Fruit fly (Drosophila melanogaster) whole organism, embryonic: ENCODE measurements around the gene CG14020.
A peak's percentile ranks its signal among the peaks of the same experiment; 100 is the strongest.

ENCODE experiments used
- C15 ChIP-seq: fragments of 200-800 bp; sonication (Bioruptor generic); IDR thresholded peaks from 3 replicates; pipeline ENCODE4 v1.3.6; 2022; ENCODE audit warnings: missing biosample characterization, missing genetic modification characterization
- CG10366 ChIP-seq: fragments of 200-800 bp; sonication (Bioruptor generic); IDR thresholded peaks from 2 replicates; pipeline ENCODE4 v1.3.6; 2022; ENCODE audit warnings: missing biosample characterization, missing genetic modification characterization
- CG10959 ChIP-seq: fragments of 200-800 bp; sonication (Bioruptor generic); IDR thresholded peaks from 2 replicates; pipeline ENCODE4 v1.3.6; 2022; ENCODE audit warnings: missing biosample characterization, missing genetic modification characterization
- CG12391 ChIP-seq: fragments of 200-800 bp; sonication (Bioruptor generic); optimal IDR thresholded peaks from 3 replicates; lab custom pipeline; 2018; ENCODE audit warnings: missing biosample characterization, mild to moderate bottlenecking, missing genetic modification characterization, moderate library complexity
- CG13424 ChIP-seq: fragments of 200-800 bp; sonication (Bioruptor generic); optimal IDR thresholded peaks from 2 replicates; lab custom pipeline; 2019; ENCODE audit warnings: missing biosample characterization, mild to moderate bottlenecking, missing genetic modification characterization, moderate library complexity
- CG14014 ChIP-seq: fragments of 200-800 bp; sonication (Bioruptor generic); IDR thresholded peaks from 2 replicates; pipeline ENCODE4 v1.3.6; 2022; ENCODE audit warnings: missing biosample characterization, missing genetic modification characterization
- CG15011 ChIP-seq: fragments of 200-800 bp; sonication (Bioruptor generic); optimal IDR thresholded peaks from 3 replicates; lab custom pipeline; 2018; ENCODE audit warnings: missing biosample characterization, mild to moderate bottlenecking, missing genetic modification characterization
- CG16779 ChIP-seq: fragments of 200-800 bp; sonication (Bioruptor generic); IDR thresholded peaks from 2 replicates; pipeline ENCODE4 v1.3.6; 2022; ENCODE audit warnings: missing biosample characterization, missing genetic modification characterization
- CG30431 ChIP-seq: fragments of 200-800 bp; sonication (Bioruptor generic); optimal IDR thresholded peaks from 2 replicates; lab custom pipeline; 2017; ENCODE audit warnings: missing biosample characterization, missing genetic modification characterization
- CG31224 ChIP-seq: fragments of 200-800 bp; sonication (Bioruptor generic); IDR thresholded peaks from 2 replicates; pipeline ENCODE4 v1.3.6; 2022; ENCODE audit warnings: missing biosample characterization, missing genetic modification characterization
- CG4360 ChIP-seq: fragments of 200-800 bp; sonication (Bioruptor generic); IDR thresholded peaks from 2 replicates; pipeline ENCODE4 v1.3.6; 2022; ENCODE audit warnings: missing biosample characterization, missing genetic modification characterization
- CG4854 ChIP-seq: fragments of 200-800 bp; sonication (Bioruptor generic); optimal IDR thresholded peaks from 2 replicates; lab custom pipeline; 2016; ENCODE audit warnings: missing biosample characterization, missing genetic modification characterization, inconsistent platforms
- CG6683 ChIP-seq: fragments of 200-800 bp; sonication (Bioruptor generic); optimal IDR thresholded peaks from 2 replicates; lab custom pipeline; 2017; ENCODE audit warnings: missing biosample characterization, mild to moderate bottlenecking, missing genetic modification characterization, missing genetic modification reagents
- CG7556 ChIP-seq: fragments of 200-800 bp; sonication (Bioruptor generic); optimal IDR thresholded peaks from 2 replicates; lab custom pipeline; 2017; ENCODE audit warnings: missing biosample characterization, mild to moderate bottlenecking, missing genetic modification characterization
- CG7839 ChIP-seq: fragments of 200-800 bp; sonication (Bioruptor generic); optimal IDR thresholded peaks from 3 replicates; lab custom pipeline; 2018; ENCODE audit warnings: missing biosample characterization, mild to moderate bottlenecking, missing genetic modification characterization, moderate library complexity
- CG7987 ChIP-seq: fragments of 200-800 bp; sonication (Bioruptor generic); optimal IDR thresholded peaks from 2 replicates; lab custom pipeline; 2018; ENCODE audit warnings: missing biosample characterization, mild to moderate bottlenecking, missing genetic modification characterization, moderate library complexity
- CG8944 ChIP-seq: fragments of 200-800 bp; sonication (Bioruptor generic); optimal IDR thresholded peaks from 3 replicates; lab custom pipeline; 2016; ENCODE audit warnings: missing biosample characterization, missing genetic modification characterization
- CG9215 ChIP-seq: fragments of 200-800 bp; sonication (Bioruptor generic); IDR thresholded peaks from 2 replicates; pipeline ENCODE4 v1.3.6; 2022; ENCODE audit warnings: missing biosample characterization, missing genetic modification characterization
- D ChIP-seq, 2 experiments: fragments of 200-800 bp in 1 of 2; fragments of >200 bp in 1 of 2; sonication (Bioruptor generic) in 1 of 2; optimal IDR thresholded peaks; 2 replicates in 1 of 2; 3 replicates in 1 of 2; lab custom pipeline; 2017; ENCODE audit warnings: mild to moderate bottlenecking in 1 of 2, missing biosample characterization in 1 of 2, missing genetic modification characterization in 1 of 2, missing genetic modification reagents in 1 of 2
- Ets65A ChIP-seq: fragments of 200-800 bp; sonication (Bioruptor generic); peaks from one replicate; lab custom pipeline; 2016; ENCODE audit warnings: missing biosample characterization, missing genetic modification characterization
- Fer1 ChIP-seq: fragments of 200-800 bp; sonication (Bioruptor generic); optimal IDR thresholded peaks from 2 replicates; lab custom pipeline; 2017; ENCODE audit warnings: missing biosample characterization, mild to moderate bottlenecking, missing genetic modification characterization
- Gsc ChIP-seq: fragments of 200-800 bp; sonication (Bioruptor generic); IDR thresholded peaks from 2 replicates; pipeline ENCODE4 v1.3.6; 2022; ENCODE audit warnings: missing biosample characterization, missing genetic modification characterization
- HmgZ ChIP-seq: fragments of 200-800 bp; sonication (Bioruptor generic); optimal IDR thresholded peaks from 2 replicates; lab custom pipeline; 2018; ENCODE audit warnings: missing biosample characterization, mild to moderate bottlenecking, missing genetic modification characterization
- Mrtf ChIP-seq: fragments of 200-800 bp; sonication (Bioruptor generic); IDR thresholded peaks from 3 replicates; pipeline ENCODE4 v1.3.6; 2022; ENCODE audit warnings: missing biosample characterization, missing genetic modification characterization
- PHDP ChIP-seq: fragments of 200-800 bp; sonication (Bioruptor generic); optimal IDR thresholded peaks from 3 replicates; lab custom pipeline; 2018; ENCODE audit warnings: missing biosample characterization, mild to moderate bottlenecking, missing genetic modification characterization, moderate library complexity
- Pdp1 ChIP-seq, 2 experiments: fragments of 200-800 bp; sonication (Bioruptor generic); optimal IDR thresholded peaks; 3 replicates each; lab custom pipeline; 2016; ENCODE audit warnings: missing biosample characterization in 2 of 2, missing genetic modification characterization in 2 of 2, mild to moderate bottlenecking in 1 of 2, moderate library complexity in 1 of 2
- Taf1 ChIP-seq: fragments of 200-800 bp; sonication (Bioruptor generic); IDR thresholded peaks from 2 replicates; pipeline ENCODE4 v1.3.6; 2022; ENCODE audit warnings: missing biosample characterization, missing genetic modification characterization
- Xrp1 ChIP-seq: fragments of 200-800 bp; sonication (Bioruptor generic); IDR thresholded peaks from 2 replicates; pipeline ENCODE4 v1.3.6; 2022; ENCODE audit warnings: missing biosample characterization, missing genetic modification characterization
- ab ChIP-seq: fragments of 200-800 bp; sonication (Bioruptor generic); optimal IDR thresholded peaks from 2 replicates; lab custom pipeline; 2016; ENCODE audit warnings: missing biosample characterization, missing genetic modification characterization
- ara ChIP-seq: fragments of 200-800 bp; sonication (Bioruptor generic); IDR thresholded peaks from 2 replicates; pipeline ENCODE4 v1.3.6; 2022; ENCODE audit warnings: missing biosample characterization, missing genetic modification characterization
- bbx ChIP-seq: fragments of 200-800 bp; sonication (Bioruptor generic); IDR thresholded peaks from 2 replicates; pipeline ENCODE4 v1.3.6; 2022; ENCODE audit warnings: missing biosample characterization, missing genetic modification characterization; ENCODE audit not compliant: partially characterized antibody
- cas ChIP-seq: fragments of 200-800 bp; sonication (Bioruptor generic); IDR thresholded peaks from 2 replicates; pipeline ENCODE4 v1.3.6; 2022; ENCODE audit warnings: missing biosample characterization, missing genetic modification characterization
- corto ChIP-seq: fragments of 200-800 bp; sonication (Bioruptor generic); optimal IDR thresholded peaks from 2 replicates; lab custom pipeline; 2016; ENCODE audit warnings: missing biosample characterization, mild to moderate bottlenecking, missing genetic modification characterization, moderate library complexity
- dmrt11E ChIP-seq: fragments of 200-800 bp; sonication (Bioruptor generic); optimal IDR thresholded peaks from 3 replicates; lab custom pipeline; 2018; ENCODE audit warnings: missing biosample characterization, mild to moderate bottlenecking, missing genetic modification characterization, moderate library complexity
- esg ChIP-seq: fragments of 200-800 bp; sonication (Bioruptor generic); conservative IDR thresholded peaks from 2 replicates; pipeline ENCODE4 v1.3.6; 2022; ENCODE audit warnings: missing biosample characterization, missing genetic modification characterization
- gce ChIP-seq: fragments of 200-800 bp; sonication (Bioruptor generic); IDR thresholded peaks from 3 replicates; pipeline ENCODE4 v1.3.6; 2022; ENCODE audit warnings: missing biosample characterization, missing genetic modification characterization
- grn ChIP-seq: fragments of 200-800 bp; sonication (Bioruptor generic); optimal IDR thresholded peaks from 3 replicates; lab custom pipeline; 2017; ENCODE audit warnings: missing biosample characterization, missing genetic modification characterization
- ham ChIP-seq: fragments of 200-800 bp; sonication (Bioruptor generic); IDR thresholded peaks from 2 replicates; pipeline ENCODE4 v1.3.6; 2022; ENCODE audit warnings: missing biosample characterization, missing genetic modification characterization
- ken ChIP-seq: fragments of 200-800 bp; sonication (Bioruptor generic); IDR thresholded peaks from 3 replicates; pipeline ENCODE4 v1.3.6; 2022; ENCODE audit warnings: missing biosample characterization, missing genetic modification characterization
- klu ChIP-seq: fragments of 200-800 bp; sonication (Bioruptor generic); IDR thresholded peaks from 2 replicates; pipeline ENCODE4 v1.3.6; 2022; ENCODE audit warnings: missing biosample characterization, missing genetic modification characterization
- lbe ChIP-seq: fragments of 200-800 bp; sonication (Bioruptor generic); optimal IDR thresholded peaks from 2 replicates; lab custom pipeline; 2016; ENCODE audit warnings: missing biosample characterization, mild to moderate bottlenecking, missing genetic modification characterization
- p53 ChIP-seq: fragments of 200-800 bp; sonication (Bioruptor generic); optimal IDR thresholded peaks from 2 replicates; lab custom pipeline; 2016; ENCODE audit warnings: missing biosample characterization, missing genetic modification characterization
- prd ChIP-seq, 3 experiments: fragments of >200 bp in 2 of 3; fragments of 200-800 bp in 1 of 3; sonication (Bioruptor generic) in 1 of 3; optimal IDR thresholded peaks in 2 of 3; IDR thresholded peaks in 1 of 3; 2 replicates in 2 of 3; 3 replicates in 1 of 3; pipeline versions ENCODE4 v1.3.6 to Lab custom; 2017 to 2022; ENCODE audit warnings: missing biosample characterization in 1 of 3, missing genetic modification characterization in 1 of 3
- pzg ChIP-seq: fragments of 200-800 bp; sonication (Bioruptor generic); optimal IDR thresholded peaks from 3 replicates; lab custom pipeline; 2018; ENCODE audit warnings: missing biosample characterization, mild to moderate bottlenecking, missing genetic modification characterization, moderate library complexity
- sna ChIP-seq: fragments of 200-800 bp; sonication (Bioruptor generic); IDR thresholded peaks from 2 replicates; pipeline ENCODE4 v1.3.6; 2022; ENCODE audit warnings: missing biosample characterization, missing genetic modification characterization; ENCODE audit not compliant: partially characterized antibody
- so ChIP-seq: fragments of 200-800 bp; sonication (Bioruptor generic); IDR thresholded peaks from 3 replicates; pipeline ENCODE4 v1.3.6; 2022; ENCODE audit warnings: missing biosample characterization, missing genetic modification characterization
- ttk ChIP-seq: fragments of 200-800 bp; sonication (Bioruptor generic); IDR thresholded peaks from 2 replicates; pipeline ENCODE4 v2.1.2; 2022; ENCODE audit warnings: missing biosample characterization, missing genetic modification characterization
- unpg ChIP-seq: fragments of 200-800 bp; sonication (Bioruptor generic); optimal IDR thresholded peaks from 3 replicates; lab custom pipeline; 2018; ENCODE audit warnings: missing biosample characterization, mild to moderate bottlenecking, missing genetic modification characterization, moderate library complexity
- zfh1 ChIP-seq: fragments of 200-800 bp; sonication (Bioruptor generic); IDR thresholded peaks from 3 replicates; pipeline ENCODE4 v1.3.6; 2022; ENCODE audit warnings: missing biosample characterization, missing genetic modification characterization

CG14020 gene

DNA sequence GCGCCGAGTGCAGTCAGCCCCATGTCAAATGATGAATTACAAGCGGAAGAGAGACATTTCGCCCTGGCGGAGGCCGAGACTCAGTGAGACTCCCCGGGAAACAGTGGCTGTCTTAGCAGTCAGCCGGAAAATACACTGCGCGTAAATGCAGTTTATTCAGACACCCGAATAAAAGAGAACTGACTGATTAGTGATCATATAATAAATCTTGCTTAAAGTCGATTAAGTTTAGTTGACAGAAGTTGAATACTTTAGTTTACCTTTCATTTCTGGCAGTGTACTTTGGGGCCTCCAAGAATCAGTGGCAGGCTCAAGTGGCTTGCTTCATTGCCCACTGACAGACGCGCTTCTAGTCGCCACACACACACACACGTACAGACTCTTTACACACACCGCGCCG is 26.3 kb upstream of the CG14020 start (continued):
- TF ChIP-seq Taf1 (GFP tag; lab: Robert Waterston, UW) (no peak), HmgZ (tag; lab: Kevin White, UChicago) (no peak), CG12391 (tag; lab: Kevin White, UChicago) (peak; percentile 26), CG10959 (GFP tag; lab: Robert Waterston, UW) (0 out of 2 replicates have a peak, but pooled peaks have one; percentile 27), CG15011 (GFP tag; lab: Kevin White, UChicago) (no peak), CG30431 (GFP tag; lab: Kevin White, UChicago) (no peak), dmrt11E (peak; percentile 62), sna (GFP tag; lab: Robert Waterston, UW) (no peak), CG4360 (GFP tag; lab: Robert Waterston, UW) (no peak), CG7839 (tag; lab: Kevin White, UChicago) (peak; percentile 21), CG9215 (GFP tag; lab: Robert Waterston, UW) (no peak), CG13424 (tag; lab: Kevin White, UChicago) (no peak), bbx (GFP tag; lab: Robert Waterston, UW) (no peak), cas (no peak), unpg (GFP tag; lab: Kevin White, UChicago) (peak; percentile 18), pzg (GFP tag; lab: Kevin White, UChicago) (no peak), CG14014 (GFP tag; lab: Robert Waterston, UW) (no peak), CG4854 (GFP tag; lab: Kevin White, UChicago) (no peak), Pdp1 (GFP tag; optimal IDR thresholded peaks at IDR 0.05; lab: Kevin White, UChicago) (peak in 1 of 2 experiments; percentile 17), zfh1 (GFP tag; lab: Robert Waterston, UW) (peak; percentile 74; the same call in 2 of the 3 replicates), CG10366 (0 out of 2 replicates have a peak, but pooled peaks have one; percentile 29), ttk (0 out of 2 replicates have a peak, but pooled peaks have one; percentile 18), esg (GFP tag; lab: Robert Waterston, UW) (peak; percentile 15; the same call in 1 of the 2 replicates), so (GFP tag; lab: Robert Waterston, UW) (no peak), CG8944 (GFP tag; lab: Kevin White, UChicago) (no peak), D (optimal IDR thresholded peaks at IDR 0.05; lab: Kevin White, UChicago) (no peak), D (GFP tag; optimal IDR thresholded peaks at IDR 0.05; lab: Kevin White, UChicago) (peak; percentile 9), ham (no peak)

DNA sequence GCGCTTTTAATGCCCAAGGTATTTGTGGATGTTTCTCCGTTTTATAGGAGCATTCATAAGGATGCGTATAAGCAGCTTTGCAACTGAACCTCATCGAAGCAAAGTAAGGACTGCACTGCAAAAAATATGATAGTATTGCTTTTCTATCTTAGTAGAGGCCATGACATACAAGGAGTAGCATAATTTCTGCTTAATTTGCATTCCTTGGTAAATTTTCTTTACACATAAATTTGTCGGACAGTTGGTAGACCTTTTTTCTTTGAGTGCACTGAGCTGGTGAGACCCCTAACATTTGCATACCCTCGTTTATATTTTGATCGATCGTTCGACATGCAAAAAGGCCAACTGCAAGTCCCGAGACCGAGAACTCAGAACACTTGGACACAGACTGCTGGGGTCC is 24.6 kb upstream of the CG14020 start:
- TF ChIP-seq prd (optimal IDR thresholded peaks at IDR 0.05; lab: Kevin White, UChicago) (no peak), prd (GFP tag; IDR thresholded peaks at IDR 0.05; lab: Robert Waterston, UW) (peak; percentile 53; the same call in 2 of the 3 replicates), Ets65A (GFP tag; lab: Kevin White, UChicago) (peak; percentile 45), CG31224 (GFP tag; lab: Robert Waterston, UW) (no peak), grn (no peak), CG7987 (GFP tag; lab: Kevin White, UChicago) (no peak), dmrt11E (peak; percentile 3), CG6683 (GFP tag; lab: Kevin White, UChicago) (no peak), lbe (GFP tag; lab: Kevin White, UChicago) (peak; percentile 28), C15 (GFP tag; lab: Robert Waterston, UW) (no peak), Xrp1 (GFP tag; lab: Robert Waterston, UW) (peak; percentile 26; the same call in 1 of the 2 replicates), CG7556 (GFP tag; lab: Kevin White, UChicago) (no peak), Mrtf (no peak), ttk (no peak), corto (peak; percentile 21), ab (no peak), PHDP (tag; lab: Kevin White, UChicago) (no peak), Gsc (GFP tag; lab: Robert Waterston, UW) (no peak), Fer1 (no peak), p53 (GFP tag; lab: Kevin White, UChicago) (no peak), klu (GFP tag; lab: Robert Waterston, UW) (no peak), ara (GFP tag; lab: Robert Waterston, UW) (peak; percentile 18; the same call in 1 of the 2 replicates), gce (no peak), ken (GFP tag; lab: Robert Waterston, UW) (no peak), CG16779 (no peak)
